Fruit fly (Drosophila melanogaster) whole organism, embryonic: ENCODE results near the gene CG11858.
A peak's percentile ranks its signal among the peaks of the same experiment; 100 is the strongest.

Source experiments
- CG10267 ChIP-seq: fragments of 200-800 bp; sonication (Bioruptor generic); optimal IDR thresholded peaks from 2 replicates; lab custom pipeline; 2018; ENCODE audit warnings: missing biosample characterization, mild to moderate bottlenecking, missing genetic modification characterization, moderate library complexity
- CG13123 ChIP-seq: fragments of 200-800 bp; sonication (Bioruptor generic); optimal IDR thresholded peaks from 2 replicates; lab custom pipeline; 2016; ENCODE audit warnings: missing biosample characterization, missing genetic modification characterization
- CG13296 ChIP-seq: fragments of 200-800 bp; sonication (Bioruptor generic); optimal IDR thresholded peaks from 3 replicates; lab custom pipeline; 2018; ENCODE audit warnings: missing biosample characterization, mild to moderate bottlenecking, missing genetic modification characterization
- CG13894 ChIP-seq: fragments of 200-800 bp; sonication (Bioruptor generic); optimal IDR thresholded peaks from 3 replicates; lab custom pipeline; 2018; ENCODE audit warnings: missing biosample characterization, mild to moderate bottlenecking, missing genetic modification characterization, moderate library complexity
- CG15073 ChIP-seq: fragments of 200-800 bp; sonication (Bioruptor generic); optimal IDR thresholded peaks from 2 replicates; lab custom pipeline; 2016; ENCODE audit warnings: missing biosample characterization, missing genetic modification characterization
- CG15601 ChIP-seq: fragments of 200-800 bp; sonication (Bioruptor generic); optimal IDR thresholded peaks from 3 replicates; lab custom pipeline; 2019; ENCODE audit warnings: missing biosample characterization, mild to moderate bottlenecking, missing genetic modification characterization, moderate library complexity
- CG16779 ChIP-seq: fragments of 200-800 bp; sonication (Bioruptor generic); IDR thresholded peaks from 2 replicates; pipeline ENCODE4 v1.3.6; 2022; ENCODE audit warnings: missing biosample characterization, missing genetic modification characterization
- CG17568 ChIP-seq: fragments of 200-800 bp; sonication (Bioruptor generic); optimal IDR thresholded peaks from 2 replicates; lab custom pipeline; 2018; ENCODE audit warnings: missing biosample characterization, mild to moderate bottlenecking, missing genetic modification characterization, moderate library complexity
- CG18764 ChIP-seq: fragments of 200-800 bp; sonication (Bioruptor generic); optimal IDR thresholded peaks from 3 replicates; lab custom pipeline; 2016; ENCODE audit warnings: missing biosample characterization, missing genetic modification characterization
- CG2199 ChIP-seq: fragments of 200-800 bp; sonication (Bioruptor generic); IDR thresholded peaks from 3 replicates; pipeline ENCODE4 v1.3.6; 2022; ENCODE audit warnings: missing biosample characterization, missing genetic modification characterization
- CG2889 ChIP-seq: fragments of 200-800 bp; sonication (Bioruptor generic); IDR thresholded peaks from 3 replicates; pipeline ENCODE4 v1.3.6; 2022; ENCODE audit warnings: missing biosample characterization, missing genetic modification characterization
- CG31224 ChIP-seq: fragments of 200-800 bp; sonication (Bioruptor generic); IDR thresholded peaks from 2 replicates; pipeline ENCODE4 v1.3.6; 2022; ENCODE audit warnings: missing biosample characterization, missing genetic modification characterization
- CG32532 ChIP-seq: fragments of 200-800 bp; sonication (Bioruptor generic); IDR thresholded peaks from 2 replicates; pipeline ENCODE4 v1.3.6; 2022; ENCODE audit warnings: missing biosample characterization, missing genetic modification characterization
- CG4424 ChIP-seq: fragments of 200-800 bp; sonication (Bioruptor generic); optimal IDR thresholded peaks from 3 replicates; lab custom pipeline; 2016; ENCODE audit warnings: missing biosample characterization, missing genetic modification characterization
- CG4707 ChIP-seq: fragments of 200-800 bp; sonication (Bioruptor generic); optimal IDR thresholded peaks from 2 replicates; lab custom pipeline; 2018; ENCODE audit warnings: missing biosample characterization, mild to moderate bottlenecking, missing genetic modification characterization, moderate library complexity
- CG6272 ChIP-seq: fragments of 200-800 bp; sonication (Bioruptor generic); IDR thresholded peaks from 2 replicates; pipeline ENCODE4 v1.3.6; 2022; ENCODE audit warnings: missing biosample characterization, missing genetic modification characterization
- CG6683 ChIP-seq: fragments of 200-800 bp; sonication (Bioruptor generic); optimal IDR thresholded peaks from 2 replicates; lab custom pipeline; 2017; ENCODE audit warnings: missing biosample characterization, mild to moderate bottlenecking, missing genetic modification characterization, missing genetic modification reagents
- CG6689 ChIP-seq: fragments of 200-800 bp; sonication (Bioruptor generic); IDR thresholded peaks from 2 replicates; pipeline ENCODE4 v1.3.6; 2022; ENCODE audit warnings: missing biosample characterization, missing genetic modification characterization
- CG7839 ChIP-seq: fragments of 200-800 bp; sonication (Bioruptor generic); optimal IDR thresholded peaks from 3 replicates; lab custom pipeline; 2018; ENCODE audit warnings: missing biosample characterization, mild to moderate bottlenecking, missing genetic modification characterization, moderate library complexity
- CG7928 ChIP-seq: fragments of 200-800 bp; sonication (Bioruptor generic); optimal IDR thresholded peaks from 2 replicates; lab custom pipeline; 2017; ENCODE audit warnings: missing biosample characterization, mild to moderate bottlenecking, missing genetic modification characterization
- CG8359 ChIP-seq: fragments of 200-800 bp; sonication (Bioruptor generic); optimal IDR thresholded peaks from 2 replicates; lab custom pipeline; 2017; ENCODE audit warnings: missing biosample characterization, mild to moderate bottlenecking, missing genetic modification characterization, borderline replicate concordance
- Camta ChIP-seq: fragments of 200-800 bp; sonication (Bioruptor generic); optimal IDR thresholded peaks from 2 replicates; lab custom pipeline; 2016; ENCODE audit warnings: missing biosample characterization, missing genetic modification characterization
- Eip74EF ChIP-seq, 2 experiments: fragments of 200-800 bp in 1 of 2; fragments of >200 bp in 1 of 2; sonication (Bioruptor generic) in 1 of 2; optimal IDR thresholded peaks; 2 replicates each; lab custom pipeline; 2017 to 2019; ENCODE audit warnings: missing biosample characterization in 2 of 2, missing genetic modification characterization in 2 of 2, mild to moderate bottlenecking in 1 of 2, moderate library complexity in 1 of 2
- Ets97D ChIP-seq: fragments of 200-800 bp; sonication (Bioruptor generic); optimal IDR thresholded peaks from 3 replicates; lab custom pipeline; 2016; ENCODE audit warnings: missing biosample characterization, missing genetic modification characterization
- NC2β ChIP-seq: fragments of 200-800 bp; sonication (Bioruptor generic); optimal IDR thresholded peaks from 2 replicates; lab custom pipeline; 2016; ENCODE audit warnings: missing biosample characterization, missing genetic modification characterization
- NK7.1 ChIP-seq: fragments of 200-800 bp; sonication (Bioruptor generic); optimal IDR thresholded peaks from 3 replicates; lab custom pipeline; 2016; ENCODE audit warnings: missing biosample characterization, missing genetic modification characterization
- Nf-YB ChIP-seq: fragments of 200-800 bp; sonication (Bioruptor generic); optimal IDR thresholded peaks from 3 replicates; lab custom pipeline; 2019; ENCODE audit warnings: missing biosample characterization, mild to moderate bottlenecking, missing genetic modification characterization, moderate library complexity
- PHDP ChIP-seq: fragments of 200-800 bp; sonication (Bioruptor generic); optimal IDR thresholded peaks from 3 replicates; lab custom pipeline; 2018; ENCODE audit warnings: missing biosample characterization, mild to moderate bottlenecking, missing genetic modification characterization, moderate library complexity
- Taf1 ChIP-seq: fragments of 200-800 bp; sonication (Bioruptor generic); IDR thresholded peaks from 2 replicates; pipeline ENCODE4 v1.3.6; 2022; ENCODE audit warnings: missing biosample characterization, missing genetic modification characterization
- YL-1 ChIP-seq: fragments of 200-800 bp; sonication (Bioruptor generic); optimal IDR thresholded peaks from 3 replicates; lab custom pipeline; 2017; ENCODE audit warnings: missing biosample characterization, mild to moderate bottlenecking, missing genetic modification characterization
- abd-A ChIP-seq: fragments of 200-800 bp; sonication (Bioruptor generic); optimal IDR thresholded peaks from 3 replicates; lab custom pipeline; 2019; ENCODE audit warnings: missing biosample characterization, mild to moderate bottlenecking, missing genetic modification characterization, moderate library complexity
- bcd ChIP-seq: fragments of 200-800 bp; sonication (Bioruptor generic); optimal IDR thresholded peaks from 2 replicates; lab custom pipeline; 2017; ENCODE audit warnings: missing biosample characterization, mild to moderate bottlenecking, missing genetic modification characterization
- dan ChIP-seq: fragments of 200-800 bp; sonication (Bioruptor generic); IDR thresholded peaks from 2 replicates; pipeline ENCODE4 v1.3.6; 2022; ENCODE audit warnings: missing biosample characterization, missing genetic modification characterization
- emc ChIP-seq: fragments of 200-800 bp; sonication (Bioruptor generic); optimal IDR thresholded peaks from 2 replicates; lab custom pipeline; 2016; ENCODE audit warnings: missing biosample characterization, missing genetic modification characterization
- ewg ChIP-seq: fragments of 200-800 bp; sonication (Bioruptor generic); optimal IDR thresholded peaks from 3 replicates; lab custom pipeline; 2017; ENCODE audit warnings: mild to moderate bottlenecking, missing biosample characterization, missing genetic modification reagents, missing genetic modification characterization
- gsb ChIP-seq: fragments of 200-800 bp; sonication (Bioruptor generic); IDR thresholded peaks from 2 replicates; pipeline ENCODE4 v1.3.6; 2022; ENCODE audit warnings: missing biosample characterization, missing genetic modification characterization
- gt ChIP-seq: fragments of 200-800 bp; sonication (Bioruptor generic); IDR thresholded peaks from 2 replicates; pipeline ENCODE4 v1.3.6; 2022; ENCODE audit warnings: missing biosample characterization, missing genetic modification characterization
- hb ChIP-seq: fragments of 200-800 bp; sonication (Bioruptor generic); IDR thresholded peaks from 3 replicates; pipeline ENCODE4 v1.3.6; 2022; ENCODE audit warnings: missing biosample characterization, missing genetic modification characterization; ENCODE audit not compliant: partially characterized antibody
- hth ChIP-seq: fragments of >200 bp; optimal IDR thresholded peaks from 2 replicates; lab custom pipeline; 2017; ENCODE audit warnings: inconsistent platforms
- ken ChIP-seq: fragments of 200-800 bp; sonication (Bioruptor generic); IDR thresholded peaks from 3 replicates; pipeline ENCODE4 v1.3.6; 2022; ENCODE audit warnings: missing biosample characterization, missing genetic modification characterization
- lab ChIP-seq: fragments of 200-800 bp; sonication (Bioruptor generic); optimal IDR thresholded peaks from 3 replicates; lab custom pipeline; 2017; ENCODE audit warnings: missing biosample characterization, missing genetic modification characterization, mild to moderate bottlenecking, moderate library complexity, missing genetic modification reagents
- nom ChIP-seq: fragments of 200-800 bp; sonication (Bioruptor generic); optimal IDR thresholded peaks from 2 replicates; lab custom pipeline; 2017; ENCODE audit warnings: missing biosample characterization, missing genetic modification characterization, mild to moderate bottlenecking, moderate library complexity, missing genetic modification reagents
- p53 ChIP-seq: fragments of 200-800 bp; sonication (Bioruptor generic); optimal IDR thresholded peaks from 2 replicates; lab custom pipeline; 2016; ENCODE audit warnings: missing biosample characterization, missing genetic modification characterization
- pfk ChIP-seq: fragments of 200-800 bp; sonication (Bioruptor generic); optimal IDR thresholded peaks from 2 replicates; lab custom pipeline; 2018; ENCODE audit warnings: missing biosample characterization, mild to moderate bottlenecking, missing genetic modification characterization, moderate library complexity
- phol ChIP-seq: fragments of 200-800 bp; sonication (Bioruptor generic); optimal IDR thresholded peaks from 3 replicates; lab custom pipeline; 2018; ENCODE audit warnings: missing biosample characterization, mild to moderate bottlenecking, missing genetic modification characterization, moderate library complexity
- pum ChIP-seq: fragments of 200-800 bp; sonication (Bioruptor generic); optimal IDR thresholded peaks from 2 replicates; lab custom pipeline; 2016; ENCODE audit warnings: missing biosample characterization, missing genetic modification characterization
- rib ChIP-seq: fragments of 200-800 bp; sonication (Bioruptor generic); IDR thresholded peaks from 2 replicates; pipeline ENCODE4 v1.3.6; 2022; ENCODE audit warnings: missing biosample characterization, missing genetic modification characterization
- run ChIP-seq: fragments of 200-800 bp; sonication (Bioruptor generic); optimal IDR thresholded peaks from 3 replicates; lab custom pipeline; 2018; ENCODE audit warnings: missing biosample characterization, mild to moderate bottlenecking, missing genetic modification characterization
- sens ChIP-seq: fragments of 200-800 bp; sonication (Bioruptor generic); peaks from one replicate; lab custom pipeline; 2016; ENCODE audit warnings: missing biosample characterization, missing genetic modification characterization
- tin ChIP-seq: fragments of 200-800 bp; sonication (Bioruptor generic); optimal IDR thresholded peaks from 3 replicates; lab custom pipeline; 2016; ENCODE audit warnings: missing biosample characterization, missing genetic modification characterization
- unpg ChIP-seq: fragments of 200-800 bp; sonication (Bioruptor generic); optimal IDR thresholded peaks from 3 replicates; lab custom pipeline; 2018; ENCODE audit warnings: missing biosample characterization, mild to moderate bottlenecking, missing genetic modification characterization, moderate library complexity
- usp ChIP-seq: fragments of >200 bp; optimal IDR thresholded peaks from 2 replicates; lab custom pipeline; 2017; ENCODE audit warnings: missing biosample characterization, missing genetic modification characterization

The CG11858 gene

dm6 chr3R:25308228-25308627 is 45.7 kb downstream of the CG11858 start, which contains the start of gene CG10550 (continued):
- TF ChIP-seq Eip74EF (GFP tag; optimal IDR thresholded peaks at IDR 0.05; lab: Kevin White, UChicago) (no peak), pum (GFP tag; lab: Kevin White, UChicago) (no peak), CG13123 (GFP tag; lab: Kevin White, UChicago) (no peak), CG15601 (no peak), tin (no peak), YL-1 (GFP tag; lab: Kevin White, UChicago) (no peak), CG31224 (GFP tag; lab: Robert Waterston, UW) (no peak), PHDP (tag; lab: Kevin White, UChicago) (no peak), NK7.1 (GFP tag; lab: Kevin White, UChicago) (no peak), CG7928 (GFP tag; lab: Kevin White, UChicago) (no peak), CG7839 (no peak), CG16779 (GFP tag; lab: Robert Waterston, UW) (no peak), CG18764 (GFP tag; lab: Kevin White, UChicago) (no peak), Camta (no peak), hth (no peak), CG8359 (GFP tag; lab: Kevin White, UChicago) (no peak), pfk (no peak), hb (GFP tag; lab: Robert Waterston, UW) (no peak), CG13296 (GFP tag; lab: Kevin White, UChicago) (no peak), p53 (GFP tag; lab: Kevin White, UChicago) (no peak), dan (GFP tag; lab: Robert Waterston, UW) (no peak), Nf-YB (GFP tag; lab: Kevin White, UChicago) (no peak), NC2β (GFP tag; lab: Kevin White, UChicago) (no peak), CG4707 (no peak), CG15073 (GFP tag; lab: Kevin White, UChicago) (no peak), nom (GFP tag; lab: Kevin White, UChicago) (no peak), CG6683 (no peak), emc (no peak), CG4424 (GFP tag; lab: Kevin White, UChicago) (no peak), rib (GFP tag; lab: Robert Waterston, UW) (no peak), Taf1 (GFP tag; lab: Robert Waterston, UW) (no peak), usp (GFP tag; lab: Kevin White, UChicago) (no peak), ewg (GFP tag; lab: Kevin White, UChicago) (no peak), CG6272 (no peak), CG13894 (peak; percentile 37), CG32532 (GFP tag; lab: Robert Waterston, UW) (no peak), CG10267 (no peak), CG17568 (GFP tag; lab: Kevin White, UChicago) (no peak), lab (GFP tag; lab: Kevin White, UChicago) (peak; percentile 2), CG2889 (GFP tag; lab: Robert Waterston, UW) (no peak), ken (GFP tag; lab: Robert Waterston, UW) (no peak), bcd (GFP tag; lab: Kevin White, UChicago) (no peak), sens (GFP tag; lab: Kevin White, UChicago) (no peak), unpg (GFP tag; lab: Kevin White, UChicago) (no peak), run (tag; lab: Kevin White, UChicago) (no peak), gt (GFP tag; lab: Robert Waterston, UW) (no peak), Ets97D (GFP tag; lab: Kevin White, UChicago) (no peak), phol (tag; lab: Kevin White, UChicago) (no peak), CG6689 (no peak), CG2199 (GFP tag; lab: Robert Waterston, UW) (peak; percentile 40; the same call in 1 of the 3 replicates), gsb (GFP tag; lab: Robert Waterston, UW) (no peak), abd-A (tag; lab: Kevin White, UChicago) (no peak)
